Fruit fly (Drosophila melanogaster) whole organism, embryonic: ENCODE measurements around the gene sbr.

Experiments used
- Antp ChIP-seq: fragments of 200-800 bp; sonication (Bioruptor generic); optimal IDR thresholded peaks from 3 replicates; lab custom pipeline; 2016; ENCODE audit warnings: missing biosample characterization, missing genetic modification characterization
- Bdp1 ChIP-seq: fragments of 200-800 bp; sonication (Bioruptor generic); optimal IDR thresholded peaks from 3 replicates; lab custom pipeline; 2016; ENCODE audit warnings: missing biosample characterization, missing genetic modification characterization
- Blimp-1 ChIP-seq: fragments of 200-800 bp; sonication (Bioruptor generic); optimal IDR thresholded peaks from 3 replicates; lab custom pipeline; 2018; ENCODE audit warnings: missing biosample characterization, missing genetic modification characterization, mild to moderate bottlenecking, moderate library complexity, missing genetic modification reagents
- C15 ChIP-seq: fragments of 200-800 bp; sonication (Bioruptor generic); IDR thresholded peaks from 3 replicates; pipeline ENCODE4 v1.3.6; 2022; ENCODE audit warnings: missing biosample characterization, missing genetic modification characterization
- CG10543 ChIP-seq: fragments of 200-800 bp; sonication (Bioruptor generic); optimal IDR thresholded peaks from 3 replicates; lab custom pipeline; 2017; ENCODE audit warnings: missing biosample characterization, mild to moderate bottlenecking, missing genetic modification characterization, moderate library complexity
- CG11398 ChIP-seq: fragments of 200-800 bp; sonication (Bioruptor generic); optimal IDR thresholded peaks from 2 replicates; lab custom pipeline; 2016; ENCODE audit warnings: missing biosample characterization, missing genetic modification characterization
- CG12391 ChIP-seq: fragments of 200-800 bp; sonication (Bioruptor generic); optimal IDR thresholded peaks from 3 replicates; lab custom pipeline; 2018; ENCODE audit warnings: missing biosample characterization, mild to moderate bottlenecking, missing genetic modification characterization, moderate library complexity
- CG15073 ChIP-seq: fragments of 200-800 bp; sonication (Bioruptor generic); optimal IDR thresholded peaks from 2 replicates; lab custom pipeline; 2016; ENCODE audit warnings: missing biosample characterization, missing genetic modification characterization
- CG17361 ChIP-seq: fragments of 200-800 bp; sonication (Bioruptor generic); IDR thresholded peaks from 3 replicates; pipeline ENCODE4 v1.3.6; 2022; ENCODE audit warnings: missing biosample characterization, missing genetic modification characterization
- CG17385 ChIP-seq: fragments of 200-800 bp; sonication (Bioruptor generic); optimal IDR thresholded peaks from 3 replicates; lab custom pipeline; 2018; ENCODE audit warnings: missing biosample characterization, mild to moderate bottlenecking, missing genetic modification characterization
- CG17568 ChIP-seq: fragments of 200-800 bp; sonication (Bioruptor generic); optimal IDR thresholded peaks from 2 replicates; lab custom pipeline; 2018; ENCODE audit warnings: missing biosample characterization, mild to moderate bottlenecking, missing genetic modification characterization, moderate library complexity
- CG17802 ChIP-seq: fragments of 200-800 bp; sonication (Bioruptor generic); optimal IDR thresholded peaks from 2 replicates; lab custom pipeline; 2018; ENCODE audit warnings: missing biosample characterization, mild to moderate bottlenecking, missing genetic modification characterization, moderate library complexity
- CG30403 ChIP-seq: fragments of 200-800 bp; sonication (Bioruptor generic); optimal IDR thresholded peaks from 3 replicates; lab custom pipeline; 2016; ENCODE audit warnings: missing biosample characterization, missing genetic modification characterization
- CG34376 ChIP-seq: fragments of 200-800 bp; sonication (Bioruptor generic); optimal IDR thresholded peaks from 2 replicates; lab custom pipeline; 2018; ENCODE audit warnings: missing biosample characterization, mild to moderate bottlenecking, missing genetic modification characterization
- CG3847 ChIP-seq: fragments of 200-800 bp; sonication (Bioruptor generic); IDR thresholded peaks from 2 replicates; pipeline ENCODE4 v1.3.6; 2022; ENCODE audit warnings: missing biosample characterization, missing genetic modification characterization
- CG6813 ChIP-seq: fragments of 200-800 bp; sonication (Bioruptor generic); optimal IDR thresholded peaks from 2 replicates; lab custom pipeline; 2017; ENCODE audit warnings: missing biosample characterization, missing genetic modification characterization, mild to moderate bottlenecking, moderate library complexity, missing genetic modification reagents
- CG6854 ChIP-seq: fragments of 200-800 bp; sonication (Bioruptor generic); optimal IDR thresholded peaks from 3 replicates; lab custom pipeline; 2017; ENCODE audit warnings: missing biosample characterization, mild to moderate bottlenecking, missing genetic modification characterization
- CG7357 ChIP-seq: fragments of 200-800 bp; sonication (Bioruptor generic); IDR thresholded peaks from 3 replicates; pipeline ENCODE4 v1.3.6; 2022; ENCODE audit warnings: missing biosample characterization, missing genetic modification characterization
- CG8359 ChIP-seq: fragments of 200-800 bp; sonication (Bioruptor generic); optimal IDR thresholded peaks from 2 replicates; lab custom pipeline; 2017; ENCODE audit warnings: missing biosample characterization, mild to moderate bottlenecking, missing genetic modification characterization, borderline replicate concordance
- CHES-1-like ChIP-seq: fragments of 200-800 bp; sonication (Bioruptor generic); optimal IDR thresholded peaks from 2 replicates; lab custom pipeline; 2016; ENCODE audit warnings: missing biosample characterization, missing genetic modification characterization
- Dp ChIP-seq: fragments of 200-800 bp; sonication (Bioruptor generic); optimal IDR thresholded peaks from 2 replicates; lab custom pipeline; 2018; ENCODE audit warnings: missing biosample characterization, mild to moderate bottlenecking, missing genetic modification characterization, moderate library complexity
- Hey ChIP-seq: fragments of 200-800 bp; sonication (Bioruptor generic); optimal IDR thresholded peaks from 3 replicates; lab custom pipeline; 2018; ENCODE audit warnings: missing biosample characterization, mild to moderate bottlenecking, missing genetic modification characterization
- Mes4 ChIP-seq: fragments of 200-800 bp; sonication (Bioruptor generic); optimal IDR thresholded peaks from 2 replicates; lab custom pipeline; 2016; ENCODE audit warnings: missing biosample characterization, missing genetic modification characterization
- NfI ChIP-seq: fragments of 200-800 bp; sonication (Bioruptor generic); optimal IDR thresholded peaks from 3 replicates; lab custom pipeline; 2018; ENCODE audit warnings: missing biosample characterization, mild to moderate bottlenecking, missing genetic modification characterization, moderate library complexity
- Pdp1 ChIP-seq, 2 experiments: fragments of 200-800 bp; sonication (Bioruptor generic); optimal IDR thresholded peaks; 3 replicates each; lab custom pipeline; 2016; ENCODE audit warnings: missing biosample characterization in 2 of 2, missing genetic modification characterization in 2 of 2, mild to moderate bottlenecking in 1 of 2, moderate library complexity in 1 of 2
- Ravus ChIP-seq: fragments of 200-800 bp; sonication (Bioruptor generic); IDR thresholded peaks from 2 replicates; pipeline ENCODE4 v1.3.6; 2022; ENCODE audit warnings: missing biosample characterization, missing genetic modification characterization
- Rx ChIP-seq: fragments of 200-800 bp; sonication (Bioruptor generic); IDR thresholded peaks from 2 replicates; pipeline ENCODE4 v1.3.6; 2022; ENCODE audit warnings: missing biosample characterization, missing genetic modification characterization
- YL-1 ChIP-seq: fragments of 200-800 bp; sonication (Bioruptor generic); optimal IDR thresholded peaks from 3 replicates; lab custom pipeline; 2017; ENCODE audit warnings: missing biosample characterization, mild to moderate bottlenecking, missing genetic modification characterization
- abd-A ChIP-seq: fragments of 200-800 bp; sonication (Bioruptor generic); optimal IDR thresholded peaks from 3 replicates; lab custom pipeline; 2019; ENCODE audit warnings: missing biosample characterization, mild to moderate bottlenecking, missing genetic modification characterization, moderate library complexity
- ase ChIP-seq: fragments of 200-800 bp; sonication (Bioruptor generic); IDR thresholded peaks from 3 replicates; pipeline ENCODE4 v1.3.6; 2022; ENCODE audit warnings: missing biosample characterization, missing genetic modification characterization
- chm ChIP-seq: fragments of 200-800 bp; sonication (Bioruptor generic); IDR thresholded peaks from 2 replicates; pipeline ENCODE4 v1.3.6; 2022; ENCODE audit warnings: missing biosample characterization, missing genetic modification characterization
- danr ChIP-seq: fragments of 200-800 bp; sonication (Bioruptor generic); IDR thresholded peaks from 2 replicates; pipeline ENCODE4 v1.3.6; 2022; ENCODE audit warnings: missing biosample characterization, missing genetic modification characterization
- exex ChIP-seq: fragments of 200-800 bp; sonication (Bioruptor generic); optimal IDR thresholded peaks from 4 replicates; lab custom pipeline; 2018; ENCODE audit warnings: missing biosample characterization, mild to moderate bottlenecking, missing genetic modification characterization, moderate library complexity
- ftz-f1 ChIP-seq: fragments of 200-800 bp; sonication (Bioruptor generic); optimal IDR thresholded peaks from 2 replicates; lab custom pipeline; 2016; ENCODE audit warnings: missing biosample characterization, missing genetic modification characterization
- fu2 ChIP-seq: fragments of 200-800 bp; sonication (Bioruptor generic); optimal IDR thresholded peaks from 2 replicates; lab custom pipeline; 2016; ENCODE audit warnings: missing biosample characterization, missing genetic modification characterization
- gcm2 ChIP-seq: fragments of 200-800 bp; sonication (Bioruptor generic); optimal IDR thresholded peaks from 2 replicates; lab custom pipeline; 2016; ENCODE audit warnings: missing biosample characterization, missing genetic modification characterization
- gro ChIP-seq: fragments of 200-800 bp; sonication (Bioruptor generic); optimal IDR thresholded peaks from 2 replicates; lab custom pipeline; 2016; ENCODE audit warnings: missing biosample characterization, missing genetic modification characterization
- kay ChIP-seq: fragments of 200-800 bp; sonication (Bioruptor generic); optimal IDR thresholded peaks from 2 replicates; lab custom pipeline; 2016; ENCODE audit warnings: missing biosample characterization, missing genetic modification characterization
- lab ChIP-seq: fragments of 200-800 bp; sonication (Bioruptor generic); optimal IDR thresholded peaks from 3 replicates; lab custom pipeline; 2017; ENCODE audit warnings: missing biosample characterization, missing genetic modification characterization, mild to moderate bottlenecking, moderate library complexity, missing genetic modification reagents
- lmd ChIP-seq: fragments of 200-800 bp; sonication (Bioruptor generic); IDR thresholded peaks from 2 replicates; pipeline ENCODE4 v1.3.6; 2022; ENCODE audit warnings: missing biosample characterization, missing genetic modification characterization
- mam ChIP-seq: fragments of 200-800 bp; sonication (Bioruptor generic); optimal IDR thresholded peaks from 3 replicates; lab custom pipeline; 2016; ENCODE audit warnings: missing biosample characterization, missing genetic modification characterization
- nmo ChIP-seq: fragments of 200-800 bp; sonication (Bioruptor generic); optimal IDR thresholded peaks from 2 replicates; lab custom pipeline; 2018; ENCODE audit warnings: missing biosample characterization, mild to moderate bottlenecking, missing genetic modification characterization, moderate library complexity
- nom ChIP-seq: fragments of 200-800 bp; sonication (Bioruptor generic); optimal IDR thresholded peaks from 2 replicates; lab custom pipeline; 2017; ENCODE audit warnings: missing biosample characterization, missing genetic modification characterization, mild to moderate bottlenecking, moderate library complexity, missing genetic modification reagents
- org-1 ChIP-seq: fragments of 200-800 bp; sonication (Bioruptor generic); optimal IDR thresholded peaks from 2 replicates; lab custom pipeline; 2017; ENCODE audit warnings: missing biosample characterization, missing genetic modification characterization
- pho ChIP-seq: fragments of 200-800 bp; sonication (Bioruptor generic); optimal IDR thresholded peaks from 2 replicates; lab custom pipeline; 2016; ENCODE audit warnings: missing biosample characterization, missing genetic modification characterization
- phol ChIP-seq: fragments of 200-800 bp; sonication (Bioruptor generic); optimal IDR thresholded peaks from 3 replicates; lab custom pipeline; 2018; ENCODE audit warnings: missing biosample characterization, mild to moderate bottlenecking, missing genetic modification characterization, moderate library complexity
- pros ChIP-seq: fragments of 200-800 bp; sonication (Bioruptor generic); optimal IDR thresholded peaks from 3 replicates; lab custom pipeline; 2019; ENCODE audit warnings: missing biosample characterization, mild to moderate bottlenecking, missing genetic modification characterization, moderate library complexity
- sima ChIP-seq: fragments of 200-800 bp; sonication (Bioruptor generic); optimal IDR thresholded peaks from 2 replicates; lab custom pipeline; 2016; ENCODE audit warnings: missing biosample characterization, missing genetic modification characterization
- toy ChIP-seq: fragments of 200-800 bp; sonication (Bioruptor generic); IDR thresholded peaks from 2 replicates; pipeline ENCODE4 v1.3.6; 2022; ENCODE audit warnings: missing biosample characterization, missing genetic modification characterization
- ttk ChIP-seq: fragments of 200-800 bp; sonication (Bioruptor generic); IDR thresholded peaks from 2 replicates; pipeline ENCODE4 v2.1.2; 2022; ENCODE audit warnings: missing biosample characterization, missing genetic modification characterization
- vfl ChIP-seq: fragments of 200-800 bp; sonication (Bioruptor generic); optimal IDR thresholded peaks from 2 replicates; lab custom pipeline; 2016; ENCODE audit warnings: missing biosample characterization, missing genetic modification characterization

sbr gene

dm6 chrX:10832369-10832768, 14.5 kb downstream of the sbr start (continued):
- TF ChIP-seq Antp (GFP tag; lab: Kevin White, UChicago) (peak; percentile 63), phol (tag; lab: Kevin White, UChicago) (peak; percentile 58), gcm2 (GFP tag; lab: Kevin White, UChicago) (no peak), CG17385 (peak; percentile 33), Ravus (no peak), Dp (GFP tag; lab: Kevin White, UChicago) (peak; percentile 13), ftz-f1 (GFP tag; lab: Kevin White, UChicago) (no peak), CG17361 (GFP tag; lab: Robert Waterston, UW) (peak; percentile 68), CHES-1-like (GFP tag; lab: Kevin White, UChicago) (peak; percentile 32), exex (tag; lab: Kevin White, UChicago) (no peak), fu2 (no peak), org-1 (no peak), YL-1 (GFP tag; lab: Kevin White, UChicago) (peak; percentile 28), Bdp1 (GFP tag; lab: Kevin White, UChicago) (peak; percentile 6), ttk (GFP tag; lab: Robert Waterston, UW) (no peak), chm (no peak), vfl (GFP tag; lab: Kevin White, UChicago) (peak; percentile 2), CG6854 (GFP tag; lab: Kevin White, UChicago) (no peak), kay (GFP tag; lab: Kevin White, UChicago) (peak; percentile 58), danr (GFP tag; lab: Robert Waterston, UW) (peak; percentile 32; the same call in 1 of the 2 replicates), Hey (tag; lab: Kevin White, UChicago) (no peak), CG8359 (GFP tag; lab: Kevin White, UChicago) (no peak), C15 (GFP tag; lab: Robert Waterston, UW) (no peak), CG12391 (tag; lab: Kevin White, UChicago) (peak; percentile 50), pho (peak; percentile 23), lab (peak; percentile 29), mam (GFP tag; lab: Kevin White, UChicago) (peak; percentile 60), ase (GFP tag; lab: Robert Waterston, UW) (peak; percentile 77; the same call in 2 of the 3 replicates), nom (peak; percentile 1), toy (no peak), pros (GFP tag; lab: Kevin White, UChicago) (no peak), abd-A (tag; lab: Kevin White, UChicago) (no peak), CG17568 (GFP tag; lab: Kevin White, UChicago) (no peak), CG17802 (tag; lab: Kevin White, UChicago) (peak; percentile 28), Blimp-1 (GFP tag; lab: Kevin White, UChicago) (peak; percentile 20), NfI (GFP tag; lab: Kevin White, UChicago) (peak; percentile 77), CG3847 (GFP tag; lab: Robert Waterston, UW) (peak; percentile 68), CG6813 (peak; percentile 25), Mes4 (GFP tag; lab: Kevin White, UChicago) (peak; percentile 0), Pdp1 (GFP tag; optimal IDR thresholded peaks at IDR 0.05; lab: Kevin White, UChicago) (peak; percentile 60 to 79), lmd (GFP tag; lab: Robert Waterston, UW) (peak; percentile 68; the same call in 1 of the 2 replicates), CG10543 (peak; percentile 22), nmo (peak; percentile 61), CG11398 (peak; percentile 22), CG15073 (GFP tag; lab: Kevin White, UChicago) (no peak), CG30403 (peak; percentile 70), CG34376 (no peak), Rx (GFP tag; lab: Robert Waterston, UW) (peak; percentile 41; the same call in 1 of the 2 replicates), sima (GFP tag; lab: Kevin White, UChicago) (no peak), gro (GFP tag; lab: Kevin White, UChicago) (peak; percentile 43), CG7357 (0 out of 3 replicates have a peak, but pooled peaks have one; percentile 28)
